Worm (Caenorhabditis elegans) whole organism, L1 larva: ENCODE results near the gene F42A10.9.

Experiments
- C04F5.9 ChIP-seq: sonication (generic microtip); optimal IDR thresholded peaks from 2 replicates; lab custom pipeline; 2016; ENCODE audit warnings: missing genetic modification characterization, missing compliant biosample characterization
- alr-1 ChIP-seq: fragments of 200-800 bp; sonication (Bioruptor generic); optimal IDR thresholded peaks from 2 replicates; lab custom pipeline; 2018; ENCODE audit warnings: borderline replicate concordance, mild to moderate bottlenecking, missing genetic modification characterization, missing compliant biosample characterization
- aly-2 ChIP-seq: fragments of 150-350 bp; optimal IDR thresholded peaks from 2 replicates; lab custom pipeline; 2014; ENCODE audit warnings: missing biosample characterization, missing genetic modification characterization
- blmp-1 ChIP-seq: fragments of 150-350 bp; optimal IDR thresholded peaks from 2 replicates; lab custom pipeline; 2014; ENCODE audit warnings: missing biosample characterization, missing genetic modification characterization
- ceh-88 ChIP-seq: fragments of 200-800 bp; sonication (Bioruptor generic); IDR thresholded peaks from 2 replicates; pipeline ENCODE4 v1.3.6; 2022; ENCODE audit warnings: missing genetic modification characterization, missing compliant biosample characterization
- ceh-90 ChIP-seq: sonication (generic microtip); optimal IDR thresholded peaks from 2 replicates; lab custom pipeline; 2016; ENCODE audit warnings: missing genetic modification characterization, missing compliant biosample characterization
- dsc-1 ChIP-seq: sonication (generic microtip); optimal IDR thresholded peaks from 2 replicates; lab custom pipeline; 2016; ENCODE audit warnings: mild to moderate bottlenecking, missing genetic modification characterization, missing compliant biosample characterization
- efl-1 ChIP-seq, 4 experiments: fragments of 150-350 bp; optimal IDR thresholded peaks in 3 of 4; peaks in 1 of 4; 1 replicate in 1 of 4; 2 replicates in 3 of 4; lab custom pipeline; 2014; ENCODE audit warnings: missing biosample characterization in 2 of 4, missing genetic modification characterization in 2 of 4, missing genetic modification reagents in 2 of 4
- egl-13 ChIP-seq: sonication (generic microtip); optimal IDR thresholded peaks from 2 replicates; lab custom pipeline; 2016; ENCODE audit warnings: missing genotype, missing genetic modification reagents, missing genetic modification characterization, missing compliant biosample characterization
- egl-27 ChIP-seq, 2 experiments: fragments of 150-350 bp in 1 of 2; sonication (generic microtip); optimal IDR thresholded peaks; 3 replicates each; lab custom pipeline; 2017 to 2018; ENCODE audit warnings: missing biosample characterization in 2 of 2, missing genetic modification characterization in 2 of 2, missing genetic modification reagents in 2 of 2
- fkh-10 ChIP-seq: sonication (generic microtip); optimal IDR thresholded peaks from 2 replicates; lab custom pipeline; 2017; ENCODE audit warnings: missing biosample characterization, missing genetic modification reagents, missing genetic modification characterization
- fkh-4 ChIP-seq: sonication (generic microtip); optimal IDR thresholded peaks from 2 replicates; lab custom pipeline; 2016; ENCODE audit warnings: missing compliant biosample characterization, missing genetic modification characterization, borderline replicate concordance
- fkh-8 ChIP-seq: sonication (generic microtip); optimal IDR thresholded peaks from 2 replicates; lab custom pipeline; 2016; ENCODE audit warnings: mild to moderate bottlenecking, missing genetic modification characterization, missing compliant biosample characterization
- fos-1 ChIP-seq: fragments of 150-350 bp; optimal IDR thresholded peaks from 2 replicates; lab custom pipeline; 2014; ENCODE audit warnings: missing biosample characterization, missing genetic modification characterization
- hlh-17 ChIP-seq: fragments of 200-800 bp; sonication (Bioruptor generic); optimal IDR thresholded peaks from 2 replicates; lab custom pipeline; 2018; ENCODE audit warnings: missing genetic modification characterization, mild to moderate bottlenecking, missing compliant biosample characterization, moderate library complexity, borderline replicate concordance
- irx-1 ChIP-seq: sonication (generic microtip); optimal IDR thresholded peaks from 2 replicates; lab custom pipeline; 2016; ENCODE audit warnings: missing genetic modification characterization, missing compliant biosample characterization
- isw-1 ChIP-seq: fragments of 200-800 bp; sonication (Bioruptor generic); IDR thresholded peaks from 2 replicates; pipeline ENCODE4 v1.3.6; 2022; ENCODE audit warnings: missing genetic modification characterization, missing compliant biosample characterization
- jun-1 ChIP-seq: fragments of 150-350 bp; optimal IDR thresholded peaks from 2 replicates; lab custom pipeline; 2014; ENCODE audit warnings: missing biosample characterization, missing genetic modification reagents, missing genetic modification characterization
- lin-13 ChIP-seq: fragments of 150-350 bp; optimal IDR thresholded peaks from 2 replicates; lab custom pipeline; 2014; ENCODE audit warnings: missing biosample characterization, missing genetic modification reagents, missing genetic modification characterization
- lin-14 ChIP-seq: fragments of 200-800 bp; sonication (Bioruptor generic); optimal IDR thresholded peaks from 2 replicates; lab custom pipeline; 2018; ENCODE audit warnings: mild to moderate bottlenecking, missing genetic modification characterization, moderate library complexity, missing compliant biosample characterization
- lin-15B ChIP-seq: fragments of 150-350 bp; sonication (generic microtip); optimal IDR thresholded peaks from 3 replicates; lab custom pipeline; 2014; ENCODE audit warnings: missing biosample characterization, missing genetic modification characterization
- lin-35 ChIP-seq, 2 experiments: fragments of 150-350 bp; optimal IDR thresholded peaks; 2 replicates each; lab custom pipeline; 2014; ENCODE audit warnings: missing biosample characterization in 2 of 2, missing genetic modification characterization in 2 of 2, missing genetic modification reagents in 2 of 2
- lin-39 ChIP-seq: fragments of 150-350 bp; optimal IDR thresholded peaks from 2 replicates; lab custom pipeline; 2014; ENCODE audit warnings: missing biosample characterization, missing genetic modification reagents, missing genetic modification characterization
- mab-9 ChIP-seq: fragments of 200-800 bp; sonication (Bioruptor generic); IDR thresholded peaks from 2 replicates; pipeline ENCODE4 v1.3.6; 2022; ENCODE audit warnings: missing genetic modification reagents, missing genetic modification characterization, missing compliant biosample characterization
- mdl-1 ChIP-seq, 2 experiments: fragments of 150-350 bp; optimal IDR thresholded peaks; 2 replicates each; lab custom pipeline; 2014 to 2017; ENCODE audit warnings: missing biosample characterization in 2 of 2, missing genetic modification characterization in 2 of 2, inconsistent platforms in 1 of 2
- mef-2 ChIP-seq: fragments of 150-350 bp; optimal IDR thresholded peaks from 2 replicates; lab custom pipeline; 2014; ENCODE audit warnings: missing biosample characterization, missing genetic modification characterization
- nhr-11 ChIP-seq: fragments of 150-350 bp; optimal IDR thresholded peaks from 2 replicates; lab custom pipeline; 2014; ENCODE audit warnings: missing biosample characterization, missing genetic modification characterization
- nhr-12 ChIP-seq: sonication (generic microtip); optimal IDR thresholded peaks from 2 replicates; lab custom pipeline; 2017; ENCODE audit warnings: missing biosample characterization, missing genetic modification characterization
- nhr-19 ChIP-seq: fragments of 200-800 bp; sonication (Bioruptor generic); conservative IDR thresholded peaks from 2 replicates; pipeline ENCODE4 v1.3.6; 2022; ENCODE audit warnings: missing genetic modification characterization, missing compliant biosample characterization
- nhr-237 ChIP-seq: fragments of 150-350 bp; optimal IDR thresholded peaks from 2 replicates; lab custom pipeline; 2014; ENCODE audit warnings: missing biosample characterization, missing genetic modification characterization
- nhr-28 ChIP-seq: fragments of 150-350 bp; optimal IDR thresholded peaks from 2 replicates; lab custom pipeline; 2014; ENCODE audit warnings: missing biosample characterization, missing genetic modification characterization
- nhr-47 ChIP-seq: sonication (generic microtip); optimal IDR thresholded peaks from 2 replicates; lab custom pipeline; 2016; ENCODE audit warnings: mild to moderate bottlenecking, missing genetic modification characterization, moderate library complexity, missing compliant biosample characterization
- nhr-71 ChIP-seq: sonication (generic microtip); optimal IDR thresholded peaks from 2 replicates; lab custom pipeline; 2016; ENCODE audit warnings: mild to moderate bottlenecking, missing genetic modification characterization, moderate library complexity, missing compliant biosample characterization
- nhr-76 ChIP-seq: sonication (generic microtip); optimal IDR thresholded peaks from 2 replicates; lab custom pipeline; 2017; ENCODE audit warnings: missing biosample characterization, missing genetic modification characterization
- nhr-84 ChIP-seq: sonication (generic microtip); optimal IDR thresholded peaks from 2 replicates; lab custom pipeline; 2017; ENCODE audit warnings: missing biosample characterization, missing genetic modification characterization
- pag-3 ChIP-seq: sonication (generic microtip); optimal IDR thresholded peaks from 2 replicates; lab custom pipeline; 2017; ENCODE audit warnings: missing genetic modification characterization, mild to moderate bottlenecking, missing compliant biosample characterization, antibody characterized with exemption, borderline replicate concordance; ENCODE audit not compliant: insufficient read depth
- pax-3 ChIP-seq: fragments of 200-800 bp; sonication (Bioruptor generic); optimal IDR thresholded peaks from 2 replicates; lab custom pipeline; 2018; ENCODE audit warnings: mild to moderate bottlenecking, missing genetic modification characterization, moderate library complexity, missing compliant biosample characterization
- pqm-1 ChIP-seq: sonication (generic microtip); optimal IDR thresholded peaks from 3 replicates; lab custom pipeline; 2017; ENCODE audit warnings: missing biosample characterization, missing genetic modification characterization
- snu-23 ChIP-seq: sonication (generic microtip); optimal IDR thresholded peaks from 2 replicates; lab custom pipeline; 2016; ENCODE audit warnings: missing genetic modification characterization, missing compliant biosample characterization
- tbx-2 ChIP-seq: sonication (generic microtip); optimal IDR thresholded peaks from 2 replicates; lab custom pipeline; 2016; ENCODE audit warnings: missing genetic modification characterization, missing compliant biosample characterization
- tlp-1 ChIP-seq: fragments of 150-350 bp; optimal IDR thresholded peaks from 2 replicates; lab custom pipeline; 2014; ENCODE audit warnings: missing biosample characterization, missing genetic modification characterization
- unc-130 ChIP-seq: fragments of 150-350 bp; optimal IDR thresholded peaks from 2 replicates; lab custom pipeline; 2017; ENCODE audit warnings: missing biosample characterization, missing genetic modification characterization, inconsistent platforms
- unc-30 ChIP-seq: sonication (generic microtip); optimal IDR thresholded peaks from 2 replicates; lab custom pipeline; 2017; ENCODE audit warnings: missing biosample characterization, missing genetic modification characterization
- unc-62 ChIP-seq: fragments of 150-350 bp; optimal IDR thresholded peaks from 2 replicates; lab custom pipeline; 2014; ENCODE audit warnings: missing biosample characterization, missing genetic modification reagents, missing genetic modification characterization
- unc-86 ChIP-seq: sonication (generic microtip); optimal IDR thresholded peaks from 2 replicates; lab custom pipeline; 2016; ENCODE audit warnings: missing genetic modification characterization, missing compliant biosample characterization
- unc-98 ChIP-seq: fragments of 200-800 bp; sonication (Bioruptor generic); IDR thresholded peaks from 2 replicates; pipeline ENCODE4 v1.3.6; 2022; ENCODE audit warnings: missing genetic modification characterization, missing compliant biosample characterization
- xbp-1 ChIP-seq: sonication (generic microtip); optimal IDR thresholded peaks from 2 replicates; lab custom pipeline; 2016; ENCODE audit warnings: missing genetic modification characterization, missing compliant biosample characterization
- zip-4 ChIP-seq: fragments of 200-800 bp; sonication (Bioruptor generic); optimal IDR thresholded peaks from 2 replicates; lab custom pipeline; 2018; ENCODE audit warnings: mild to moderate bottlenecking, missing genetic modification characterization, moderate library complexity, missing compliant biosample characterization
- ztf-4 ChIP-seq: fragments of 150-350 bp; optimal IDR thresholded peaks from 2 replicates; lab custom pipeline; 2014; ENCODE audit warnings: missing biosample characterization, missing genetic modification characterization

Gene F42A10.9

ce11 chrIII:6138457-6138856 lies 25.9 kb upstream of the F42A10.9 start (continued):
- TF ChIP-seq pag-3 (tag; lab: Kevin White, UChicago) (peak; percentile 62), isw-1 (no peak), nhr-84 (tag; lab: Kevin White, UChicago) (no peak), blmp-1 (no peak), mef-2 (tag; lab: Kevin White, UChicago) (no peak), nhr-76 (no peak), dsc-1 (peak; percentile 18), fkh-8 (peak; percentile 11), nhr-71 (tag; lab: Kevin White, UChicago) (peak; percentile 56), lin-35 (GFP tag; optimal IDR thresholded peaks at IDR 0.05; lab: Kevin White, UChicago) (no peak), fkh-4 (no peak), xbp-1 (tag; lab: Kevin White, UChicago) (no peak), snu-23 (GFP tag; lab: Kevin White, UChicago) (peak; percentile 6), nhr-237 (tag; lab: Kevin White, UChicago) (no peak), nhr-19 (GFP tag; lab: Robert Waterston, UW) (peak; percentile 39; the same call in 1 of the 2 replicates), nhr-47 (tag; lab: Kevin White, UChicago) (peak; percentile 18), unc-98 (no peak), tbx-2 (tag; lab: Kevin White, UChicago) (no peak), mdl-1 (tag; optimal IDR thresholded peaks at IDR 0.05; lab: Kevin White, UChicago) (no peak), nhr-12 (tag; lab: Kevin White, UChicago) (no peak), fkh-10 (GFP tag; lab: Kevin White, UChicago) (no peak), lin-15B (tag; lab: Kevin White, UChicago) (no peak), efl-1 (optimal IDR thresholded peaks at IDR 0.05; lab: Kevin White, UChicago) (no peak), efl-1 (GFP tag; optimal IDR thresholded peaks at IDR 0.05 in 1 of 2; lab: Kevin White, UChicago) (peak in 1 of 2 experiments; percentile 22), tlp-1 (no peak), nhr-11 (tag; lab: Kevin White, UChicago) (no peak), zip-4 (no peak), jun-1 (tag; lab: Kevin White, UChicago) (no peak), pax-3 (tag; lab: Kevin White, UChicago) (no peak), pqm-1 (tag; lab: Kevin White, UChicago) (no peak), ceh-90 (no peak)

- TF ChIP-seq unc-130 (no peak), lin-14 (GFP tag; lab: Kevin White, UChicago) (peak; percentile 27), dsc-1 (no peak), unc-86 (peak; percentile 92), fkh-8 (peak; percentile 9), mab-9 (GFP tag; lab: Robert Waterston, UW) (peak; percentile 6; the same call in 1 of the 2 replicates)
Measured at ce11 chrIII:6139328-6139727, 25.0 kb upstream of the F42A10.9 start.

ce11 chrIII:6139932-6140612 lies 24.3 kb upstream of the F42A10.9 start:
- TF ChIP-seq pag-3 (tag; lab: Kevin White, UChicago) (no peak), ceh-88 (no peak), irx-1 (tag; lab: Kevin White, UChicago) (no peak), nhr-237 (tag; lab: Kevin White, UChicago) (no peak), egl-27 (tag; optimal IDR thresholded peaks at IDR 0.05; lab: Kevin White, UChicago) (no peak), unc-30 (tag; lab: Kevin White, UChicago) (no peak), lin-13 (GFP tag; lab: Kevin White, UChicago) (no peak), pqm-1 (tag; lab: Kevin White, UChicago) (no peak), hlh-17 (GFP tag; lab: Kevin White, UChicago) (no peak), lin-39 (no peak), unc-62 (GFP tag; lab: Kevin White, UChicago) (no peak), dsc-1 (peak; percentile 35), unc-86 (peak; percentile 4), fos-1 (tag; lab: Kevin White, UChicago) (no peak), ztf-4 (tag; lab: Kevin White, UChicago) (no peak), egl-13 (no peak), snu-23 (GFP tag; lab: Kevin White, UChicago) (peak; percentile 4), fkh-10 (GFP tag; lab: Kevin White, UChicago) (peak; percentile 11), aly-2 (tag; lab: Kevin White, UChicago) (no peak), C04F5.9 (tag; lab: Kevin White, UChicago) (no peak), nhr-28 (tag; lab: Kevin White, UChicago) (no peak), efl-1 (optimal IDR thresholded peaks at IDR 0.05; lab: Kevin White, UChicago) (peak in 1 of 2 experiments; percentile 7), efl-1 (GFP tag; optimal IDR thresholded peaks at IDR 0.05 in 1 of 2; lab: Kevin White, UChicago) (peak in 1 of 2 experiments; percentile 93), alr-1 (no peak)
